1 fruit fly cellular context compared by ENCODE assay signal in genomic region chr2L:7264396-7264795, dm6.
A peak's percentile ranks its signal among the peaks of the same experiment; 100 is the strongest.
TF ChIP-seq lines count a peak whose summit lies in the region.

No protein-coding gene starts in this region.

TF ChIP-seq in whole organism, embryonic, 481 proteins besides CTCF, POLR2A, EP300 and RAD21 (continued from another document):
- no peak for TF ChIP-seq nmo (GFP tag; optimal IDR thresholded peaks at IDR 0.05; lab: Kevin White, UChicago)
- TF ChIP-seq CG4328 (GFP tag; optimal IDR thresholded peaks at IDR 0.05; lab: Kevin White, UChicago) = no peak
- TF ChIP-seq CG8388 (GFP tag; optimal IDR thresholded peaks at IDR 0.05; lab: Kevin White, UChicago) = peak; percentile 25
- no peak for TF ChIP-seq CG4820 (GFP tag; optimal IDR thresholded peaks at IDR 0.05; lab: Kevin White, UChicago)
- no peak for TF ChIP-seq zen (tag; optimal IDR thresholded peaks at IDR 0.05; lab: Kevin White, UChicago)
- no peak for TF ChIP-seq shn (GFP tag; optimal IDR thresholded peaks at IDR 0.05; lab: Kevin White, UChicago)
- TF ChIP-seq CG12071 (GFP tag; optimal IDR thresholded peaks at IDR 0.05; lab: Kevin White, UChicago) = no peak
- peak; percentile 50 for TF ChIP-seq CG2712 (tag; optimal IDR thresholded peaks at IDR 0.05; lab: Kevin White, UChicago)
- no peak for TF ChIP-seq CG3065 (GFP tag; optimal IDR thresholded peaks at IDR 0.05; lab: Kevin White, UChicago)
- peak; percentile 15; the same call in 1 of the 2 replicates for TF ChIP-seq vvl (GFP tag; IDR thresholded peaks at IDR 0.05; lab: Robert Waterston, UW)
- TF ChIP-seq Nf-YA (GFP tag; IDR thresholded peaks at IDR 0.05; lab: Robert Waterston, UW) = no peak
- TF ChIP-seq CG7357 (GFP tag; IDR thresholded peaks at IDR 0.05; lab: Robert Waterston, UW) = no peak
- no peak for TF ChIP-seq exex (tag; optimal IDR thresholded peaks at IDR 0.05; lab: Kevin White, UChicago)
- TF ChIP-seq CG10147 (GFP tag; optimal IDR thresholded peaks at IDR 0.05; lab: Kevin White, UChicago) = no peak
- TF ChIP-seq Xrp1 (GFP tag; IDR thresholded peaks at IDR 0.05; lab: Robert Waterston, UW) = peak; percentile 34; the same call in 1 of the 2 replicates
- TF ChIP-seq Rfx (GFP tag; IDR thresholded peaks at IDR 0.05; lab: Robert Waterston, UW) = no peak
- no peak for TF ChIP-seq kah (GFP tag; optimal IDR thresholded peaks at IDR 0.05; lab: Kevin White, UChicago)
- peak; percentile 18 for TF ChIP-seq fd96Cb (tag; optimal IDR thresholded peaks at IDR 0.05; lab: Kevin White, UChicago)
- TF ChIP-seq CG2889 (GFP tag; IDR thresholded peaks at IDR 0.05; lab: Robert Waterston, UW) = no peak
- TF ChIP-seq Eip74EF (GFP tag; optimal IDR thresholded peaks at IDR 0.05; lab: Kevin White, UChicago) = no peak
- peak; percentile 14 for TF ChIP-seq CG18599 (GFP tag; optimal IDR thresholded peaks at IDR 0.05; lab: Kevin White, UChicago)
- TF ChIP-seq da (GFP tag; optimal IDR thresholded peaks at IDR 0.05; lab: Kevin White, UChicago) = no peak
- no peak for TF ChIP-seq mam (GFP tag; optimal IDR thresholded peaks at IDR 0.05; lab: Kevin White, UChicago)
- TF ChIP-seq D19A (tag; optimal IDR thresholded peaks at IDR 0.05; lab: Kevin White, UChicago) = peak; percentile 21
- TF ChIP-seq fd64A (GFP tag; optimal IDR thresholded peaks at IDR 0.05; lab: Kevin White, UChicago) = no peak
- TF ChIP-seq Mes4 (GFP tag; optimal IDR thresholded peaks at IDR 0.05; lab: Kevin White, UChicago) = no peak
- no peak for TF ChIP-seq ATbp (GFP tag; optimal IDR thresholded peaks at IDR 0.05; lab: Kevin White, UChicago)
- peak; percentile 14; the same call in 1 of the 3 replicates for TF ChIP-seq row (GFP tag; IDR thresholded peaks at IDR 0.05; lab: Robert Waterston, UW)
- no peak for TF ChIP-seq bcd (GFP tag; optimal IDR thresholded peaks at IDR 0.05; lab: Kevin White, UChicago)
- TF ChIP-seq ERR (GFP tag; optimal IDR thresholded peaks at IDR 0.05; lab: Kevin White, UChicago) = no peak
- no peak for TF ChIP-seq CG31365 (tag; optimal IDR thresholded peaks at IDR 0.05; lab: Kevin White, UChicago)
- no peak for TF ChIP-seq ash1 (GFP tag; optimal IDR thresholded peaks at IDR 0.05; lab: Kevin White, UChicago)
- TF ChIP-seq CG14050 (GFP tag; IDR thresholded peaks at IDR 0.05; lab: Robert Waterston, UW) = no peak
- no peak for TF ChIP-seq esg (GFP tag; conservative IDR thresholded peaks at IDR 0.05; lab: Robert Waterston, UW)
- TF ChIP-seq lbe (GFP tag; optimal IDR thresholded peaks at IDR 0.05; lab: Kevin White, UChicago) = no peak
- 0 out of 3 replicates have a peak, but pooled peaks have one; percentile 22 for TF ChIP-seq CG17361 (GFP tag; IDR thresholded peaks at IDR 0.05; lab: Robert Waterston, UW)
- no peak for TF ChIP-seq mld (GFP tag; IDR thresholded peaks at IDR 0.05; lab: Robert Waterston, UW; ENCODE audit: partially characterized antibody)
- no peak for TF ChIP-seq CG31224 (GFP tag; IDR thresholded peaks at IDR 0.05; lab: Robert Waterston, UW)
- no peak for TF ChIP-seq Six4 (GFP tag; optimal IDR thresholded peaks at IDR 0.05; lab: Kevin White, UChicago)
- TF ChIP-seq Doc3 (GFP tag; IDR thresholded peaks at IDR 0.05; lab: Robert Waterston, UW; ENCODE audit: partially characterized antibody) = no peak
- no peak for TF ChIP-seq her (GFP tag; optimal IDR thresholded peaks at IDR 0.05; lab: Kevin White, UChicago)
- no peak for TF ChIP-seq Med (GFP tag; lab: Kevin White, UChicago)
- TF ChIP-seq CG14441 (GFP tag; IDR thresholded peaks at IDR 0.05; lab: Robert Waterston, UW) = no peak
- TF ChIP-seq dmrt99B (tag; optimal IDR thresholded peaks at IDR 0.05; lab: Kevin White, UChicago) = peak; percentile 39
- no peak for TF ChIP-seq CG17802 (tag; optimal IDR thresholded peaks at IDR 0.05; lab: Kevin White, UChicago)
- no peak for TF ChIP-seq chm (GFP tag; IDR thresholded peaks at IDR 0.05; lab: Robert Waterston, UW)
- no peak for TF ChIP-seq slou (GFP tag; optimal IDR thresholded peaks at IDR 0.05; lab: Kevin White, UChicago)
- TF ChIP-seq Ptx1 (GFP tag; IDR thresholded peaks at IDR 0.05; lab: Robert Waterston, UW) = peak; percentile 37; the same call in 1 of the 2 replicates
- TF ChIP-seq sens (GFP tag; lab: Kevin White, UChicago) = peak; percentile 69
- no peak for TF ChIP-seq Neu2 (GFP tag; optimal IDR thresholded peaks at IDR 0.05; lab: Kevin White, UChicago; ENCODE audit: borderline replicate concordance)
- no peak for TF ChIP-seq CG3847 (GFP tag; IDR thresholded peaks at IDR 0.05; lab: Robert Waterston, UW)
- TF ChIP-seq psq (GFP tag; optimal IDR thresholded peaks at IDR 0.05; lab: Kevin White, UChicago) = no peak
- TF ChIP-seq abd-A (tag; optimal IDR thresholded peaks at IDR 0.05; lab: Kevin White, UChicago) = no peak
- TF ChIP-seq Ada2b (GFP tag; IDR thresholded peaks at IDR 0.05; lab: Robert Waterston, UW) = no peak
- no peak for TF ChIP-seq Max (GFP tag; optimal IDR thresholded peaks at IDR 0.05; lab: Kevin White, UChicago)
- peak; percentile 40 for TF ChIP-seq Sox102F (GFP tag; optimal IDR thresholded peaks at IDR 0.05; lab: Kevin White, UChicago)
- no peak for TF ChIP-seq tx (GFP tag; optimal IDR thresholded peaks at IDR 0.05; lab: Kevin White, UChicago)
- TF ChIP-seq CG7556 (GFP tag; optimal IDR thresholded peaks at IDR 0.05; lab: Kevin White, UChicago) = no peak
- TF ChIP-seq CG5180 (GFP tag; optimal IDR thresholded peaks at IDR 0.05; lab: Kevin White, UChicago) = no peak
- no peak for TF ChIP-seq CG17612 (GFP tag; IDR thresholded peaks at IDR 0.05; lab: Robert Waterston, UW)
- TF ChIP-seq CG12769 (tag; optimal IDR thresholded peaks at IDR 0.05; lab: Kevin White, UChicago) = no peak
- TF ChIP-seq Sox100B (GFP tag; optimal IDR thresholded peaks at IDR 0.05; lab: Kevin White, UChicago) = peak; percentile 2
- no peak for TF ChIP-seq usp (GFP tag; optimal IDR thresholded peaks at IDR 0.05; lab: Kevin White, UChicago)
- peak; percentile 49 for TF ChIP-seq CG10979 (tag; optimal IDR thresholded peaks at IDR 0.05; lab: Kevin White, UChicago)
- TF ChIP-seq CG10543 (GFP tag; optimal IDR thresholded peaks at IDR 0.05; lab: Kevin White, UChicago) = no peak
- no peak for TF ChIP-seq inv (GFP tag; IDR thresholded peaks at IDR 0.05; lab: Robert Waterston, UW; ENCODE audit: partially characterized antibody)
- TF ChIP-seq Lim3 (GFP tag; IDR thresholded peaks at IDR 0.05; lab: Robert Waterston, UW) = no peak
- TF ChIP-seq CG6272 (GFP tag; IDR thresholded peaks at IDR 0.05; lab: Robert Waterston, UW) = no peak
- peak; percentile 31 for TF ChIP-seq CG7839 (tag; optimal IDR thresholded peaks at IDR 0.05; lab: Kevin White, UChicago)
- TF ChIP-seq peb (GFP tag; IDR thresholded peaks at IDR 0.05; lab: Robert Waterston, UW) = no peak
- TF ChIP-seq Blimp-1 (GFP tag; optimal IDR thresholded peaks at IDR 0.05; lab: Kevin White, UChicago) = peak; percentile 44
- no peak for TF ChIP-seq jing (GFP tag; optimal IDR thresholded peaks at IDR 0.05; lab: Kevin White, UChicago)
- TF ChIP-seq h (optimal IDR thresholded peaks at IDR 0.05; lab: Kevin White, UChicago) = no peak
- TF ChIP-seq CG31441 (GFP tag; IDR thresholded peaks at IDR 0.05; lab: Robert Waterston, UW) = 0 out of 2 replicates have a peak, but pooled peaks have one; percentile 31
- TF ChIP-seq CG2678 (tag; optimal IDR thresholded peaks at IDR 0.05; lab: Kevin White, UChicago) = peak; percentile 39
- no peak for TF ChIP-seq klu (GFP tag; IDR thresholded peaks at IDR 0.05; lab: Robert Waterston, UW)
- no peak for TF ChIP-seq NK7.1 (GFP tag; optimal IDR thresholded peaks at IDR 0.05; lab: Kevin White, UChicago)
- TF ChIP-seq CG18262 (tag; optimal IDR thresholded peaks at IDR 0.05; lab: Kevin White, UChicago) = peak; percentile 40
- no peak for TF ChIP-seq E2f1 (GFP tag; IDR thresholded peaks at IDR 0.05; lab: Robert Waterston, UW)
- TF ChIP-seq nerfin-1 (tag; optimal IDR thresholded peaks at IDR 0.05; lab: Kevin White, UChicago) = no peak
- no peak for TF ChIP-seq pfk (GFP tag; optimal IDR thresholded peaks at IDR 0.05; lab: Kevin White, UChicago)
- no peak for TF ChIP-seq CG13296 (GFP tag; optimal IDR thresholded peaks at IDR 0.05; lab: Kevin White, UChicago)
- TF ChIP-seq scrt (GFP tag; optimal IDR thresholded peaks at IDR 0.05; lab: Kevin White, UChicago) = no peak
- TF ChIP-seq CG12155 (GFP tag; optimal IDR thresholded peaks at IDR 0.05; lab: Kevin White, UChicago) = no peak
- no peak for TF ChIP-seq CG16863 (GFP tag; optimal IDR thresholded peaks at IDR 0.05; lab: Kevin White, UChicago)
- TF ChIP-seq CG17568 (GFP tag; optimal IDR thresholded peaks at IDR 0.05; lab: Kevin White, UChicago) = no peak
- no peak for TF ChIP-seq HLH54F (GFP tag; optimal IDR thresholded peaks at IDR 0.05; lab: Kevin White, UChicago)
- no peak for TF ChIP-seq CG10209 (GFP tag; optimal IDR thresholded peaks at IDR 0.05; lab: Kevin White, UChicago)
- no peak for TF ChIP-seq CG18619 (GFP tag; optimal IDR thresholded peaks at IDR 0.05; lab: Kevin White, UChicago)
- no peak for TF ChIP-seq sc (optimal IDR thresholded peaks at IDR 0.05; lab: Kevin White, UChicago)
- peak; percentile 3 for TF ChIP-seq sc (GFP tag; optimal IDR thresholded peaks at IDR 0.05; lab: Kevin White, UChicago)
- no peak for TF ChIP-seq wek (GFP tag; optimal IDR thresholded peaks at IDR 0.05; lab: Kevin White, UChicago)
- TF ChIP-seq repo (GFP tag; optimal IDR thresholded peaks at IDR 0.05; lab: Kevin White, UChicago) = no peak
- peak; percentile 18 for TF ChIP-seq unpg (GFP tag; optimal IDR thresholded peaks at IDR 0.05; lab: Kevin White, UChicago)
- TF ChIP-seq luna (GFP tag; optimal IDR thresholded peaks at IDR 0.05; lab: Kevin White, UChicago) = no peak
- no peak for TF ChIP-seq CG12236 (GFP tag; optimal IDR thresholded peaks at IDR 0.05; lab: Kevin White, UChicago)
- TF ChIP-seq CG10267 (tag; optimal IDR thresholded peaks at IDR 0.05; lab: Kevin White, UChicago) = peak; percentile 6
- no peak for TF ChIP-seq CG5953 (GFP tag; IDR thresholded peaks at IDR 0.05; lab: Robert Waterston, UW)
- TF ChIP-seq Doc2 (GFP tag; IDR thresholded peaks at IDR 0.05; lab: Robert Waterston, UW) = no peak
- TF ChIP-seq slbo (GFP tag; IDR thresholded peaks at IDR 0.05; lab: Robert Waterston, UW) = no peak
- no peak for TF ChIP-seq sisA (GFP tag; IDR thresholded peaks at IDR 0.05; lab: Robert Waterston, UW)
- TF ChIP-seq gem (tag; optimal IDR thresholded peaks at IDR 0.05; lab: Kevin White, UChicago) = peak; percentile 59
- no peak for TF ChIP-seq yki (optimal IDR thresholded peaks at IDR 0.05; lab: Kevin White, UChicago)
- no peak for TF ChIP-seq CG15011 (GFP tag; optimal IDR thresholded peaks at IDR 0.05; lab: Kevin White, UChicago)
- no peak for TF ChIP-seq sim (GFP tag; IDR thresholded peaks at IDR 0.05; lab: Robert Waterston, UW)
